Worm (Caenorhabditis elegans): ENCODE data around the gene str-8.

- no peak for TF ChIP-seq odd-2 (tag; optimal IDR thresholded peaks at IDR 0.05)
- TF ChIP-seq ets-4 (tag; optimal IDR thresholded peaks at IDR 0.05), result no peak
- no peak for TF ChIP-seq pag-3 (tag; optimal IDR thresholded peaks at IDR 0.05; ENCODE audit: borderline replicate concordance)
- TF ChIP-seq pax-1 (tag; optimal IDR thresholded peaks at IDR 0.05), result no peak
- no peak for TF ChIP-seq ceh-34 (tag; optimal IDR thresholded peaks at IDR 0.05)
- no peak for TF ChIP-seq sdc-2 (tag; optimal IDR thresholded peaks at IDR 0.05)
Observed at ce11 chrV:15796087-15796486, 41.3 kb downstream of the str-8 start, which contains the start of gene nhr-223.
